Fruit fly (Drosophila melanogaster): ENCODE results near the gene Cad86C.

Cad86C gene

DNA sequence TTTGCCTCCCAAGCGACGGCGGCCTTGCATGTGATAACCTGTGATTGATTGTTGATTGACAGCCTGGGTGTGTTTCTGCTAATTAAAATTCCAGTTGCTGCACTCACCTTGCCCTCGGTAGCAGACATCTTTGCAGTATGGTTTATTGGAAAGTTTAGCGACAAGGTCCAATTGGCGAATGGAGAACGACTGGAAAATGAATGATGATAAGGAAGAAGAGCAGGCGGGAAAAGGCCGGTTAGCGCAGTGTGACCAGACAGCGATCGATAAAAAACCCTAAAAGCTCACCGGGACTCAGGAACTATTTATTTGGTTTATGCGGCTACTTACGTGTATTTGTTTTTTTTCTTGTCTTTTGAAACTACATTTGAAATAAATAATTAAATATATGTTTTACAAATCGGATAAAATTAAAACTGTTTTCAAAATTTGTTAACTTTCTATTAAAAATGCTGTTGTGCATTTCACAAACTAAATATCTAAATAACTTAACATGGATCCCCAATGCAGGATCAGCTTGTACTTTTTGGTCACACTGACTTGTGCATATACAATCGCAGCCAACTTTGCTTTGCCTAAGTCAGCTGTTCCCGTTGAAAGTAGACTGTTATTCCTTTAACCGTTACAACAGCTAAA, 45.4 kb downstream of the Cad86C start, which contains the start of gene Fdh (continued):
- TF ChIP-seq tgo (GFP tag; IDR thresholded peaks at IDR 0.05) (peak; percentile 41; the same call in 2 of the 3 replicates), Blimp-1 (GFP tag; optimal IDR thresholded peaks at IDR 0.05) (peak; percentile 56), CG12299 (tag; optimal IDR thresholded peaks at IDR 0.05) (peak; percentile 31), CG4617 (GFP tag; optimal IDR thresholded peaks at IDR 0.05; ENCODE audit: borderline replicate concordance) (no peak), yki (optimal IDR thresholded peaks at IDR 0.05) (no peak), ken (GFP tag; IDR thresholded peaks at IDR 0.05) (0 out of 3 replicates have a peak, but pooled peaks have one; percentile 26), CG4424 (GFP tag; optimal IDR thresholded peaks at IDR 0.05) (peak; percentile 74), CG15601 (tag; optimal IDR thresholded peaks at IDR 0.05) (peak; percentile 69), sens (GFP tag) (peak; percentile 80), wor (GFP tag; IDR thresholded peaks at IDR 0.05) (no peak), CG13287 (GFP tag; IDR thresholded peaks at IDR 0.05; ENCODE audit: partially characterized antibody) (peak; percentile 13; the same call in 1 of the 2 replicates), Xbp1 (GFP tag; optimal IDR thresholded peaks at IDR 0.05) (peak; percentile 73), CG10565 (GFP tag; optimal IDR thresholded peaks at IDR 0.05) (no peak), gce (GFP tag; IDR thresholded peaks at IDR 0.05) (0 out of 3 replicates have a peak, but pooled peaks have one; percentile 28), CG8478 (optimal IDR thresholded peaks at IDR 0.05) (no peak), pan (optimal IDR thresholded peaks at IDR 0.05) (no peak), pan (GFP tag; optimal IDR thresholded peaks at IDR 0.05 in 1 of 2, IDR thresholded peaks at IDR 0.05 in 1 of 2) (no peak), CG17328 (GFP tag; IDR thresholded peaks at IDR 0.05) (peak; percentile 60), lbe (GFP tag; optimal IDR thresholded peaks at IDR 0.05) (peak; percentile 41), CG18764 (GFP tag; optimal IDR thresholded peaks at IDR 0.05) (peak; percentile 27), trem (tag; optimal IDR thresholded peaks at IDR 0.05) (peak; percentile 76), CTCF (GFP tag; optimal IDR thresholded peaks at IDR 0.05) (no peak), esg (GFP tag; conservative IDR thresholded peaks at IDR 0.05) (no peak), CG6254 (GFP tag; optimal IDR thresholded peaks at IDR 0.05) (peak; percentile 32), Hmx (GFP tag; optimal IDR thresholded peaks at IDR 0.05) (no peak), CG33213 (GFP tag; optimal IDR thresholded peaks at IDR 0.05) (peak; percentile 60), phol (tag; optimal IDR thresholded peaks at IDR 0.05) (peak; percentile 78), CG17802 (tag; optimal IDR thresholded peaks at IDR 0.05) (no peak), insv (GFP tag; optimal IDR thresholded peaks at IDR 0.05) (peak in 1 of 2 experiments; percentile 62), CG6272 (GFP tag; IDR thresholded peaks at IDR 0.05) (no peak), Sry-δ (GFP tag; optimal IDR thresholded peaks at IDR 0.05) (peak; percentile 9), Poxn (GFP tag; IDR thresholded peaks at IDR 0.05) (no peak), CG18599 (GFP tag; optimal IDR thresholded peaks at IDR 0.05) (peak; percentile 55), tx (GFP tag; optimal IDR thresholded peaks at IDR 0.05) (no peak), CG3281 (GFP tag; optimal IDR thresholded peaks at IDR 0.05) (peak; percentile 54), CG6854 (GFP tag; optimal IDR thresholded peaks at IDR 0.05) (no peak), ttk (GFP tag; IDR thresholded peaks at IDR 0.05) (no peak), bsh (GFP tag; optimal IDR thresholded peaks at IDR 0.05) (peak in 1 of 2 experiments; percentile 59), CG2678 (tag; optimal IDR thresholded peaks at IDR 0.05) (peak; percentile 67), CG9817 (tag; optimal IDR thresholded peaks at IDR 0.05) (peak; percentile 30), Doc2 (GFP tag; IDR thresholded peaks at IDR 0.05) (no peak), Jarid2 (GFP tag; optimal IDR thresholded peaks at IDR 0.05) (peak; percentile 6), fd64A (GFP tag; optimal IDR thresholded peaks at IDR 0.05) (peak; percentile 36), chinmo (GFP tag; IDR thresholded peaks at IDR 0.05; ENCODE audit: partially characterized antibody) (no peak), hbn (GFP tag; IDR thresholded peaks at IDR 0.05; ENCODE audit: partially characterized antibody) (no peak), CG8944 (GFP tag; optimal IDR thresholded peaks at IDR 0.05) (no peak), CG8359 (GFP tag; optimal IDR thresholded peaks at IDR 0.05; ENCODE audit: borderline replicate concordance) (no peak), peb (GFP tag; IDR thresholded peaks at IDR 0.05) (no peak), tll (GFP tag; optimal IDR thresholded peaks at IDR 0.05) (peak in 1 of 2 experiments; percentile 14), schlank (tag; optimal IDR thresholded peaks at IDR 0.05) (peak; percentile 41)
